Worm (Caenorhabditis elegans) whole organism, late embryonic: ENCODE measurements around the gene gsnl-1.

Experiments used
- C08G9.2 ChIP-seq: sonication (generic microtip); optimal IDR thresholded peaks from 2 replicates; lab custom pipeline; 2016; ENCODE audit warnings: mild to moderate bottlenecking, missing genetic modification characterization, moderate library complexity, missing compliant biosample characterization
- C38D4.7 ChIP-seq: fragments of 200-800 bp; sonication (Bioruptor generic); optimal IDR thresholded peaks from 2 replicates; lab custom pipeline; 2018; ENCODE audit warnings: mild to moderate bottlenecking, missing genetic modification characterization, moderate library complexity, missing compliant biosample characterization
- K02D7.2 ChIP-seq: sonication (generic microtip); optimal IDR thresholded peaks from 2 replicates; lab custom pipeline; 2017; ENCODE audit warnings: mild to moderate bottlenecking, missing genetic modification characterization, missing compliant biosample characterization
- K09A11.1 ChIP-seq: sonication (generic microtip); optimal IDR thresholded peaks from 2 replicates; lab custom pipeline; 2017; ENCODE audit warnings: antibody characterized with exemption, mild to moderate bottlenecking, missing genetic modification characterization, missing compliant biosample characterization; ENCODE audit not compliant: insufficient read depth
- ahr-1 ChIP-seq: sonication (generic microtip); optimal IDR thresholded peaks from 2 replicates; lab custom pipeline; 2016; ENCODE audit warnings: missing genetic modification characterization, missing compliant biosample characterization
- ama-1 ChIP-seq: fragments of 150-350 bp; optimal IDR thresholded peaks from 2 replicates; lab custom pipeline; 2014
- ceh-14 ChIP-seq: sonication (generic microtip); optimal IDR thresholded peaks from 2 replicates; lab custom pipeline; 2016; ENCODE audit warnings: missing genotype, missing genetic modification characterization, missing compliant biosample characterization
- ceh-18 ChIP-seq: sonication (generic microtip); optimal IDR thresholded peaks from 2 replicates; lab custom pipeline; 2016; ENCODE audit warnings: missing genetic modification characterization, missing compliant biosample characterization
- ceh-2 ChIP-seq: sonication (generic microtip); optimal IDR thresholded peaks from 2 replicates; lab custom pipeline; 2016; ENCODE audit warnings: missing genotype, missing genetic modification characterization, missing compliant biosample characterization
- ceh-30 ChIP-seq: fragments of 150-350 bp; optimal IDR thresholded peaks from 2 replicates; lab custom pipeline; 2014; ENCODE audit warnings: missing biosample characterization, missing genetic modification characterization
- ceh-31 ChIP-seq: sonication (generic microtip); optimal IDR thresholded peaks from 2 replicates; lab custom pipeline; 2016; ENCODE audit warnings: missing genetic modification characterization, missing compliant biosample characterization
- ceh-34 ChIP-seq: sonication (generic microtip); optimal IDR thresholded peaks from 2 replicates; lab custom pipeline; 2016; ENCODE audit warnings: mild to moderate bottlenecking, missing genetic modification characterization, missing compliant biosample characterization
- ceh-45 ChIP-seq: fragments of 200-800 bp; sonication (Bioruptor generic); IDR thresholded peaks from 2 replicates; pipeline ENCODE4 v1.3.6; 2022; ENCODE audit warnings: missing genetic modification reagents, missing genetic modification characterization, missing compliant biosample characterization
- ceh-48 ChIP-seq: sonication (generic microtip); optimal IDR thresholded peaks from 2 replicates; lab custom pipeline; 2016; ENCODE audit warnings: missing genetic modification characterization, inconsistent platforms, missing compliant biosample characterization
- ceh-6 ChIP-seq: fragments of 200-800 bp; sonication (Bioruptor generic); optimal IDR thresholded peaks from 2 replicates; lab custom pipeline; 2018; ENCODE audit warnings: mild to moderate bottlenecking, missing genetic modification characterization, missing compliant biosample characterization
- ceh-9 ChIP-seq: sonication (generic microtip); optimal IDR thresholded peaks from 2 replicates; lab custom pipeline; 2016; ENCODE audit warnings: mild to moderate bottlenecking, missing genetic modification characterization, inconsistent platforms, missing compliant biosample characterization
- che-1 ChIP-seq: sonication (generic microtip); optimal IDR thresholded peaks from 2 replicates; lab custom pipeline; 2016; ENCODE audit warnings: mild to moderate bottlenecking, missing genetic modification characterization, missing compliant biosample characterization
- dve-1 ChIP-seq: sonication (generic microtip); optimal IDR thresholded peaks from 2 replicates; lab custom pipeline; 2017; ENCODE audit warnings: antibody characterized with exemption, mild to moderate bottlenecking, missing genetic modification characterization, missing compliant biosample characterization
- elt-2 ChIP-seq: sonication (generic microtip); optimal IDR thresholded peaks from 2 replicates; lab custom pipeline; 2016; ENCODE audit warnings: missing genetic modification reagents, missing genetic modification characterization, missing compliant biosample characterization
- elt-4 ChIP-seq: sonication (generic microtip); optimal IDR thresholded peaks from 2 replicates; lab custom pipeline; 2016; ENCODE audit warnings: missing genetic modification characterization, missing compliant biosample characterization
- ets-4 ChIP-seq: sonication (generic microtip); optimal IDR thresholded peaks from 2 replicates; lab custom pipeline; 2016; ENCODE audit warnings: missing genetic modification characterization, missing compliant biosample characterization
- fax-1 ChIP-seq: sonication (generic microtip); optimal IDR thresholded peaks from 2 replicates; lab custom pipeline; 2016; ENCODE audit warnings: missing genotype, missing genetic modification characterization, missing compliant biosample characterization
- fkh-10 ChIP-seq: fragments of 150-350 bp; optimal IDR thresholded peaks from 2 replicates; lab custom pipeline; 2014; ENCODE audit warnings: missing biosample characterization, missing genetic modification reagents, missing genetic modification characterization
- hlh-13 ChIP-seq: fragments of 200-800 bp; sonication (Bioruptor generic); optimal IDR thresholded peaks from 2 replicates; lab custom pipeline; 2018; ENCODE audit warnings: mild to moderate bottlenecking, missing genetic modification characterization, missing compliant biosample characterization
- hlh-15 ChIP-seq: sonication (generic microtip); optimal IDR thresholded peaks from 2 replicates; lab custom pipeline; 2016; ENCODE audit warnings: missing genetic modification characterization, missing compliant biosample characterization
- hlh-30 ChIP-seq: sonication (generic microtip); optimal IDR thresholded peaks from 2 replicates; lab custom pipeline; 2017; ENCODE audit warnings: antibody characterized with exemption, missing genetic modification characterization, missing compliant biosample characterization; ENCODE audit not compliant: insufficient read depth
- hlh-6 ChIP-seq: sonication (generic microtip); optimal IDR thresholded peaks from 2 replicates; lab custom pipeline; 2016; ENCODE audit warnings: missing genotype, missing genetic modification characterization, missing compliant biosample characterization
- hlh-8 ChIP-seq: sonication (generic microtip); optimal IDR thresholded peaks from 2 replicates; lab custom pipeline; 2016; ENCODE audit warnings: missing genotype, missing genetic modification characterization, missing compliant biosample characterization
- lim-6 ChIP-seq: sonication (generic microtip); optimal IDR thresholded peaks from 2 replicates; lab custom pipeline; 2016; ENCODE audit warnings: missing genetic modification characterization, missing compliant biosample characterization
- lin-11 ChIP-seq: fragments of 200-800 bp; sonication (Bioruptor generic); optimal IDR thresholded peaks from 2 replicates; lab custom pipeline; 2018; ENCODE audit warnings: mild to moderate bottlenecking, missing genetic modification characterization, missing compliant biosample characterization
- madf-2 ChIP-seq: sonication (generic microtip); optimal IDR thresholded peaks from 2 replicates; lab custom pipeline; 2017; ENCODE audit warnings: missing genetic modification characterization, missing compliant biosample characterization
- mec-3 ChIP-seq: sonication (generic microtip); optimal IDR thresholded peaks from 2 replicates; lab custom pipeline; 2016; ENCODE audit warnings: borderline replicate concordance, missing genetic modification characterization, missing compliant biosample characterization
- nfya-1 ChIP-seq: sonication (generic microtip); optimal IDR thresholded peaks from 2 replicates; lab custom pipeline; 2017; ENCODE audit warnings: missing genetic modification characterization, mild to moderate bottlenecking, missing compliant biosample characterization, antibody characterized with exemption, moderate library complexity
- nhr-11 ChIP-seq: fragments of 150-350 bp; optimal IDR thresholded peaks from 2 replicates; lab custom pipeline; 2014; ENCODE audit warnings: missing biosample characterization, missing genetic modification characterization
- pag-3 ChIP-seq: sonication (generic microtip); optimal IDR thresholded peaks from 2 replicates; lab custom pipeline; 2016; ENCODE audit warnings: missing compliant biosample characterization, missing genetic modification characterization, borderline replicate concordance
- pax-1 ChIP-seq: fragments of 150-350 bp; optimal IDR thresholded peaks from 2 replicates; lab custom pipeline; 2014; ENCODE audit warnings: missing biosample characterization, missing genetic modification characterization
- pha-2 ChIP-seq: sonication (generic microtip); optimal IDR thresholded peaks from 2 replicates; lab custom pipeline; 2017; ENCODE audit warnings: mild to moderate bottlenecking, missing genetic modification characterization, missing compliant biosample characterization
- pha-4 ChIP-seq: fragments of 150-350 bp; optimal IDR thresholded peaks from 2 replicates; lab custom pipeline; 2018; ENCODE audit warnings: missing biosample characterization, missing genetic modification reagents, missing genetic modification characterization
- pros-1 ChIP-seq: fragments of 150-350 bp; optimal IDR thresholded peaks from 2 replicates; lab custom pipeline; 2014; ENCODE audit warnings: missing biosample characterization, missing genetic modification reagents, missing genetic modification characterization
- ref-2 ChIP-seq: sonication (generic microtip); optimal IDR thresholded peaks from 2 replicates; lab custom pipeline; 2016; ENCODE audit warnings: missing genetic modification characterization, missing compliant biosample characterization
- sox-2 ChIP-seq: fragments of 200-800 bp; sonication (Bioruptor generic); IDR thresholded peaks from 2 replicates; pipeline ENCODE4 v1.3.6; 2022; ENCODE audit warnings: missing genetic modification reagents, missing genetic modification characterization, missing compliant biosample characterization
- syd-9 ChIP-seq: sonication (generic microtip); optimal IDR thresholded peaks from 2 replicates; lab custom pipeline; 2016; ENCODE audit warnings: mild to moderate bottlenecking, missing genetic modification characterization, moderate library complexity, missing compliant biosample characterization
- tbx-7 ChIP-seq: sonication (generic microtip); optimal IDR thresholded peaks from 2 replicates; lab custom pipeline; 2016; ENCODE audit warnings: missing genotype, missing genetic modification characterization, missing compliant biosample characterization
- ttx-3 ChIP-seq: sonication (generic microtip); optimal IDR thresholded peaks from 2 replicates; lab custom pipeline; 2016; ENCODE audit warnings: missing genetic modification reagents, missing genetic modification characterization, missing compliant biosample characterization
- unc-55 ChIP-seq: sonication (generic microtip); optimal IDR thresholded peaks from 2 replicates; lab custom pipeline; 2017; ENCODE audit warnings: missing biosample characterization, missing genetic modification reagents, missing genetic modification characterization
- ztf-16 ChIP-seq: sonication (generic microtip); optimal IDR thresholded peaks from 2 replicates; lab custom pipeline; 2017; ENCODE audit warnings: missing genetic modification characterization, missing compliant biosample characterization

Gene gsnl-1

DNA sequence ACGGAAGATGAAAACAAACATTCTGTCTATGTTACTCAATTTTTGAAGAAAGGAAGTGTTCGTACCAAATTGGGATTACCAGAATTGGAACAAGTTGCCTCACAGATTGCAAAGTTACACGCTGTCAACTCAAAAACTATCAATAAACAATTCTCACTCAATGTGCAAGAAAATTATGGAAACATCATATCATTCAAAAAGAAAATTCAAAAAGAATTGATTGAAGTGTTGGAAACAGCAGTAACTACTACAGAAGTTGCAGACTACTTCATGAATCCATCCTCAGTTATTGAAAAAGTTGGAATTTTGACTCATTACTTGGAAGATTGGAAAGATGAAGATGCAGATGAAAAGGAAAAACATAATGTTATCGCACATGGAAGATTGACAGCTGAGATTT, 31.1 kb downstream of the gsnl-1 start:
- TF ChIP-seq mec-3 (tag; lab: Kevin White, UChicago): no peak
- no peak for TF ChIP-seq C08G9.2 (tag; lab: Kevin White, UChicago)
- no peak for TF ChIP-seq madf-2
- no peak for TF ChIP-seq ceh-6 (GFP tag; lab: Kevin White, UChicago)
- no peak for TF ChIP-seq lim-6 (tag; lab: Kevin White, UChicago)
- TF ChIP-seq K02D7.2: no peak
- TF ChIP-seq elt-2 (tag; lab: Kevin White, UChicago): no peak
- no peak for TF ChIP-seq K09A11.1 (tag; lab: Kevin White, UChicago)
- TF ChIP-seq ceh-14 (tag; lab: Kevin White, UChicago): no peak
- TF ChIP-seq hlh-6: no peak
- TF ChIP-seq C38D4.7 (GFP tag; lab: Kevin White, UChicago): no peak
- no peak for TF ChIP-seq ceh-30 (tag; lab: Kevin White, UChicago)
- no peak for TF ChIP-seq ceh-18
- no peak for TF ChIP-seq ztf-16
- TF ChIP-seq hlh-30 (tag; lab: Kevin White, UChicago): no peak
- no peak for TF ChIP-seq fkh-10 (GFP tag; lab: Kevin White, UChicago)
- TF ChIP-seq elt-4 (tag; lab: Kevin White, UChicago): no peak

DNA sequence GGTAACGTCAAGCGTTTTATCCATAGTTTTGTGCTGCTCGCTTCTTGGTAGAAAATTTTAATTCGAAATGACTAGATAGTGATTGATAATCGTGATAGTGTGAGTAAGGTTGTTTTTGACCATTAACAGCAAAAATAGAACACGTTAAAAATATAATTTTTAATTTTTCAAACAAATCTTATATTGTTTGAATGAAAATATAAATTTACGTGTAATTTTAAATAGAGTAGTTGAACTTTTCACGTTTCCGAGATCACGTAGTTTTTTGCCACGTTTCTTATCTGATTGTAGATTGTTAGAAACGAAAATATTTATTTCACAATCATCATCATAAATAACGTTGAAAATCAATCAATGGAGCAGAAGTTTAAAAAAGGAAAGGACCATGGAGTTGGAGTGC, 34.6 kb downstream of the gsnl-1 start, which contains the start of the genes C50F4.10 and pfk-1.2:
Gene C50F4.10, minus strand, starts transcription at position 101 of the 400 bp plus-strand sequence.
Gene pfk-1.2, plus strand, starts transcription at position 325 of the 400 bp plus-strand sequence.
- TF ChIP-seq fax-1 (tag; lab: Kevin White, UChicago) (no peak), ceh-18 (no peak), ceh-9 (tag; lab: Kevin White, UChicago) (no peak), ttx-3 (tag; lab: Kevin White, UChicago) (no peak), syd-9 (tag; lab: Kevin White, UChicago) (no peak), nfya-1 (tag; lab: Kevin White, UChicago) (no peak), elt-2 (tag; lab: Kevin White, UChicago) (no peak), elt-4 (tag; lab: Kevin White, UChicago) (no peak), ama-1 (no peak), hlh-13 (GFP tag; lab: Kevin White, UChicago) (no peak), C38D4.7 (GFP tag; lab: Kevin White, UChicago) (no peak), unc-55 (GFP tag; lab: Kevin White, UChicago) (no peak), ceh-6 (GFP tag; lab: Kevin White, UChicago) (no peak), pha-4 (no peak), ahr-1 (no peak)

DNA sequence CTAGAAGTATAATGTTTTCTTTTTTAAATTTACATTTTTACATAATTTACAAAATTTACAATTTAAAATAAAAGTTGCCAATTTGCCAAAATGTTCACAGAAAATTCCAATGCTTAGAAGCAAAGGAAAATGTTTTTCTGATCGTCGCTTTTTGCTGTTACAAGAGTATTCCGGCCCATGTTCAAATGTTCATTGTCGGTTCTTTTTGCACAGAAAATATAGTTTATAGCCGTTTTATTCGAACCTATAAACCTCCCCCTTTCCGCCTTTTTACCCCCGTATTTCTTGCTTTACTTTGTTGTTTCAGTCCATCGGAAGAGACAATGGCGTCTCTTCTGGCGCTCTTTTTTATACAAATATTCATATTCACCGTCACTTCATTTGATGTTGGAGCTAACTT, 37.8 kb downstream of the gsnl-1 start, which contains the start of gene tag-329:
Gene tag-329, plus strand, starts transcription at position 301 of the 400 bp plus-strand sequence.
- TF ChIP-seq pag-3 (tag; lab: Kevin White, UChicago) (no peak), ceh-31 (tag; lab: Kevin White, UChicago) (no peak), lin-11 (tag; lab: Kevin White, UChicago) (no peak), hlh-13 (GFP tag; lab: Kevin White, UChicago) (no peak), ref-2 (tag; lab: Kevin White, UChicago) (no peak), ama-1 (no peak), dve-1 (tag; lab: Kevin White, UChicago) (no peak)

DNA sequence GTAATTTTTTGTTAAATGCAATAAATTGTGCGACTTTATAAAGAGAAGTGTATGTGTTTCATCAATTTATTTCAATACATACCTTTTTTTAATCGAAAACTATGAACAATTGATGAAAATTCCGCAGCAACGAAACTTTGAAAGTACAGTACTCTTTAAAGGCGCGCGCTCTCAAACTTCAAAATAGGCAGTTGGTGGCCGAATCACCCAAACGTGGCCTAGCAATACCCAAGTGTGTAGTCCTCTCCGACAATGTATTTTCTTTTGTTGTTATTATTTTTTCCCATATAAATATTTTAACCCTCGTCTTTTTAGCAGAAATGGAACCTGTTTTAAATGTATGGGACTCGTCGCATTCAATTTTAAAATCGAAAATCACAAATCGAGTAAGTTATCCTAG, 39.7 kb downstream of the gsnl-1 start, which contains the start of gene C50F4.4:
Gene C50F4.4, plus strand, starts transcription at position 267 of the 400 bp plus-strand sequence.
- no peak for TF ChIP-seq dve-1 (tag; lab: Kevin White, UChicago)
- TF ChIP-seq ceh-31 (tag; lab: Kevin White, UChicago): peak; percentile 56
- no peak for TF ChIP-seq nhr-11 (tag; lab: Kevin White, UChicago)
- no peak for TF ChIP-seq hlh-30 (tag; lab: Kevin White, UChicago)
- peak; percentile 73 for TF ChIP-seq C08G9.2 (tag; lab: Kevin White, UChicago)
- TF ChIP-seq ets-4: peak; percentile 47
- TF ChIP-seq che-1 (tag; lab: Kevin White, UChicago): no peak
- no peak for TF ChIP-seq ceh-9 (tag; lab: Kevin White, UChicago)
- no peak for TF ChIP-seq pax-1 (tag; lab: Kevin White, UChicago)
- TF ChIP-seq hlh-8 (tag; lab: Kevin White, UChicago): peak; percentile 22
- no peak for TF ChIP-seq nfya-1 (tag; lab: Kevin White, UChicago)
- TF ChIP-seq pha-4: no peak
- no peak for TF ChIP-seq syd-9 (tag; lab: Kevin White, UChicago)
- peak; percentile 23 for TF ChIP-seq tbx-7 (tag; lab: Kevin White, UChicago)
- no peak for TF ChIP-seq ceh-45 (GFP tag; lab: Robert Waterston, UW)
- TF ChIP-seq ceh-34 (tag; lab: Kevin White, UChicago): no peak
- TF ChIP-seq hlh-15 (tag; lab: Kevin White, UChicago): no peak
- TF ChIP-seq ceh-48 (tag; lab: Kevin White, UChicago): no peak
- TF ChIP-seq pag-3 (tag; lab: Kevin White, UChicago): no peak
- no peak for TF ChIP-seq pros-1 (tag; lab: Kevin White, UChicago)
- TF ChIP-seq ceh-2 (tag; lab: Kevin White, UChicago): peak; percentile 46
- no peak for TF ChIP-seq pha-2 (tag; lab: Kevin White, UChicago)
- TF ChIP-seq sox-2 (GFP tag; lab: Robert Waterston, UW): no peak
- TF ChIP-seq lim-6 (tag; lab: Kevin White, UChicago): no peak
